Fruit fly (Drosophila melanogaster) whole organism, embryonic: ENCODE results near the gene CG6126.

Source experiments
- CG10979 ChIP-seq: fragments of 200-800 bp; sonication (Bioruptor generic); optimal IDR thresholded peaks from 2 replicates; lab custom pipeline; 2018; ENCODE audit warnings: missing biosample characterization, mild to moderate bottlenecking, missing genetic modification characterization, moderate library complexity
- CG12155 ChIP-seq: fragments of 200-800 bp; sonication (Bioruptor generic); optimal IDR thresholded peaks from 3 replicates; lab custom pipeline; 2016; ENCODE audit warnings: missing biosample characterization, missing genetic modification characterization
- CG12236 ChIP-seq: fragments of 200-800 bp; sonication (Bioruptor generic); optimal IDR thresholded peaks from 2 replicates; lab custom pipeline; 2016; ENCODE audit warnings: missing biosample characterization, missing genetic modification characterization
- CG12391 ChIP-seq: fragments of 200-800 bp; sonication (Bioruptor generic); optimal IDR thresholded peaks from 3 replicates; lab custom pipeline; 2018; ENCODE audit warnings: missing biosample characterization, mild to moderate bottlenecking, missing genetic modification characterization, moderate library complexity
- CG14050 ChIP-seq: fragments of 200-800 bp; sonication (Bioruptor generic); IDR thresholded peaks from 3 replicates; pipeline ENCODE4 v1.3.6; 2022; ENCODE audit warnings: missing biosample characterization, missing genetic modification characterization
- CG14710 ChIP-seq: fragments of 200-800 bp; sonication (Bioruptor generic); optimal IDR thresholded peaks from 3 replicates; lab custom pipeline; 2019; ENCODE audit warnings: missing biosample characterization, mild to moderate bottlenecking, missing genetic modification characterization, moderate library complexity
- CG15269 ChIP-seq: fragments of 200-800 bp; sonication (Bioruptor generic); optimal IDR thresholded peaks from 2 replicates; lab custom pipeline; 2018; ENCODE audit warnings: missing biosample characterization, mild to moderate bottlenecking, missing genetic modification characterization, moderate library complexity
- CG15601 ChIP-seq: fragments of 200-800 bp; sonication (Bioruptor generic); optimal IDR thresholded peaks from 3 replicates; lab custom pipeline; 2019; ENCODE audit warnings: missing biosample characterization, mild to moderate bottlenecking, missing genetic modification characterization, moderate library complexity
- CG15696 ChIP-seq: fragments of 200-800 bp; sonication (Bioruptor generic); optimal IDR thresholded peaks from 2 replicates; lab custom pipeline; 2019; ENCODE audit warnings: missing biosample characterization, mild to moderate bottlenecking, missing genetic modification characterization, moderate library complexity
- CG17361 ChIP-seq: fragments of 200-800 bp; sonication (Bioruptor generic); IDR thresholded peaks from 3 replicates; pipeline ENCODE4 v1.3.6; 2022; ENCODE audit warnings: missing biosample characterization, missing genetic modification characterization
- CG17829 ChIP-seq: fragments of 200-800 bp; optimal IDR thresholded peaks from 2 replicates; lab custom pipeline; 2019; ENCODE audit warnings: missing biosample characterization, mild to moderate bottlenecking, missing genetic modification characterization, moderate library complexity
- CG2116 ChIP-seq: fragments of 200-800 bp; sonication (Bioruptor generic); optimal IDR thresholded peaks from 3 replicates; lab custom pipeline; 2018; ENCODE audit warnings: missing biosample characterization, mild to moderate bottlenecking, missing genetic modification characterization
- CG2129 ChIP-seq: fragments of 200-800 bp; sonication (Bioruptor generic); IDR thresholded peaks from 2 replicates; pipeline ENCODE4 v1.3.6; 2022; ENCODE audit warnings: missing biosample characterization, missing genetic modification characterization; ENCODE audit not compliant: partially characterized antibody
- CG3065 ChIP-seq: fragments of 200-800 bp; sonication (Bioruptor generic); optimal IDR thresholded peaks from 2 replicates; lab custom pipeline; 2016; ENCODE audit warnings: missing biosample characterization, missing genetic modification characterization
- CG4424 ChIP-seq: fragments of 200-800 bp; sonication (Bioruptor generic); optimal IDR thresholded peaks from 3 replicates; lab custom pipeline; 2016; ENCODE audit warnings: missing biosample characterization, missing genetic modification characterization
- CG4730 ChIP-seq: fragments of 200-800 bp; sonication (Bioruptor generic); IDR thresholded peaks from 2 replicates; pipeline ENCODE4 v1.3.6; 2022; ENCODE audit warnings: missing biosample characterization, missing genetic modification characterization
- CG5180 ChIP-seq: fragments of 200-800 bp; sonication (Bioruptor generic); optimal IDR thresholded peaks from 3 replicates; lab custom pipeline; 2017; ENCODE audit warnings: missing biosample characterization, missing genetic modification characterization, mild to moderate bottlenecking, moderate library complexity, missing genetic modification reagents
- CG6254 ChIP-seq: fragments of 200-800 bp; sonication (Bioruptor generic); optimal IDR thresholded peaks from 3 replicates; lab custom pipeline; 2017; ENCODE audit warnings: mild to moderate bottlenecking, missing biosample characterization, missing genetic modification reagents, missing genetic modification characterization
- CG6272 ChIP-seq: fragments of 200-800 bp; sonication (Bioruptor generic); IDR thresholded peaks from 2 replicates; pipeline ENCODE4 v1.3.6; 2022; ENCODE audit warnings: missing biosample characterization, missing genetic modification characterization
- CG6689 ChIP-seq: fragments of 200-800 bp; sonication (Bioruptor generic); IDR thresholded peaks from 2 replicates; pipeline ENCODE4 v1.3.6; 2022; ENCODE audit warnings: missing biosample characterization, missing genetic modification characterization
- CG7357 ChIP-seq: fragments of 200-800 bp; sonication (Bioruptor generic); IDR thresholded peaks from 3 replicates; pipeline ENCODE4 v1.3.6; 2022; ENCODE audit warnings: missing biosample characterization, missing genetic modification characterization
- CG8359 ChIP-seq: fragments of 200-800 bp; sonication (Bioruptor generic); optimal IDR thresholded peaks from 2 replicates; lab custom pipeline; 2017; ENCODE audit warnings: missing biosample characterization, mild to moderate bottlenecking, missing genetic modification characterization, borderline replicate concordance
- CG9215 ChIP-seq: fragments of 200-800 bp; sonication (Bioruptor generic); IDR thresholded peaks from 2 replicates; pipeline ENCODE4 v1.3.6; 2022; ENCODE audit warnings: missing biosample characterization, missing genetic modification characterization
- CG9609 ChIP-seq: fragments of 200-800 bp; sonication (Bioruptor generic); optimal IDR thresholded peaks from 3 replicates; lab custom pipeline; 2016; ENCODE audit warnings: missing biosample characterization, missing genetic modification characterization
- CG9727 ChIP-seq: fragments of 200-800 bp; sonication (Bioruptor generic); optimal IDR thresholded peaks from 3 replicates; lab custom pipeline; 2017; ENCODE audit warnings: missing biosample characterization, mild to moderate bottlenecking, missing genetic modification characterization
- Elba2 ChIP-seq: fragments of 200-800 bp; sonication (Bioruptor generic); optimal IDR thresholded peaks from 3 replicates; lab custom pipeline; 2016; ENCODE audit warnings: missing biosample characterization, missing genetic modification characterization
- HHEX ChIP-seq: fragments of 200-800 bp; sonication (Bioruptor generic); optimal IDR thresholded peaks from 3 replicates; lab custom pipeline; 2017; ENCODE audit warnings: missing biosample characterization, mild to moderate bottlenecking, missing genetic modification characterization, missing genetic modification reagents
- HLH4C ChIP-seq: fragments of 200-800 bp; sonication (Bioruptor generic); IDR thresholded peaks from 3 replicates; pipeline ENCODE4 v1.3.6; 2022; ENCODE audit warnings: missing biosample characterization, missing genetic modification characterization; ENCODE audit not compliant: partially characterized antibody
- TFAM ChIP-seq: fragments of 200-800 bp; sonication (Bioruptor generic); optimal IDR thresholded peaks from 2 replicates; lab custom pipeline; 2017; ENCODE audit warnings: missing biosample characterization, missing genetic modification characterization, inconsistent platforms
- Vsx1 ChIP-seq: fragments of 200-800 bp; sonication (Bioruptor generic); optimal IDR thresholded peaks from 2 replicates; lab custom pipeline; 2017; ENCODE audit warnings: missing biosample characterization, mild to moderate bottlenecking, missing genetic modification characterization, missing genetic modification reagents
- Xbp1 ChIP-seq: fragments of 200-800 bp; sonication (Bioruptor generic); optimal IDR thresholded peaks from 3 replicates; lab custom pipeline; 2016; ENCODE audit warnings: missing biosample characterization, mild to moderate bottlenecking, missing genetic modification characterization
- az2 ChIP-seq: fragments of 200-800 bp; sonication (Bioruptor generic); optimal IDR thresholded peaks from 3 replicates; lab custom pipeline; 2016; ENCODE audit warnings: missing biosample characterization, missing genetic modification characterization
- chinmo ChIP-seq: fragments of 200-800 bp; sonication (Bioruptor generic); IDR thresholded peaks from 4 replicates; pipeline ENCODE4 v1.3.6; 2022; ENCODE audit warnings: missing biosample characterization, missing genetic modification characterization; ENCODE audit not compliant: partially characterized antibody
- chm ChIP-seq: fragments of 200-800 bp; sonication (Bioruptor generic); IDR thresholded peaks from 2 replicates; pipeline ENCODE4 v1.3.6; 2022; ENCODE audit warnings: missing biosample characterization, missing genetic modification characterization
- ci ChIP-seq: fragments of 200-800 bp; sonication (Bioruptor generic); IDR thresholded peaks from 3 replicates; pipeline ENCODE4 v1.3.6; 2022; ENCODE audit warnings: missing biosample characterization, missing genetic modification characterization
- dm ChIP-seq: fragments of 200-800 bp; sonication (Bioruptor generic); optimal IDR thresholded peaks from 3 replicates; lab custom pipeline; 2016; ENCODE audit warnings: missing biosample characterization, missing genetic modification characterization
- dysf ChIP-seq: fragments of 200-800 bp; sonication (Bioruptor generic); IDR thresholded peaks from 3 replicates; pipeline ENCODE4 v1.3.6; 2022; ENCODE audit warnings: missing biosample characterization, missing genetic modification characterization
- gt ChIP-seq: fragments of 200-800 bp; sonication (Bioruptor generic); IDR thresholded peaks from 2 replicates; pipeline ENCODE4 v1.3.6; 2022; ENCODE audit warnings: missing biosample characterization, missing genetic modification characterization
- ham ChIP-seq: fragments of 200-800 bp; sonication (Bioruptor generic); IDR thresholded peaks from 2 replicates; pipeline ENCODE4 v1.3.6; 2022; ENCODE audit warnings: missing biosample characterization, missing genetic modification characterization
- ind ChIP-seq: fragments of 200-800 bp; sonication (Bioruptor generic); optimal IDR thresholded peaks from 3 replicates; lab custom pipeline; 2016; ENCODE audit warnings: missing biosample characterization, missing genetic modification characterization
- inv ChIP-seq: fragments of 200-800 bp; sonication (Bioruptor generic); IDR thresholded peaks from 2 replicates; pipeline ENCODE4 v1.3.6; 2022; ENCODE audit warnings: missing biosample characterization, missing genetic modification characterization; ENCODE audit not compliant: partially characterized antibody
- nmo ChIP-seq: fragments of 200-800 bp; sonication (Bioruptor generic); optimal IDR thresholded peaks from 2 replicates; lab custom pipeline; 2018; ENCODE audit warnings: missing biosample characterization, mild to moderate bottlenecking, missing genetic modification characterization, moderate library complexity
- odd ChIP-seq: fragments of 200-800 bp; sonication (Bioruptor generic); optimal IDR thresholded peaks from 2 replicates; lab custom pipeline; 2017; ENCODE audit warnings: missing biosample characterization, mild to moderate bottlenecking, missing genetic modification characterization
- pum ChIP-seq: fragments of 200-800 bp; sonication (Bioruptor generic); optimal IDR thresholded peaks from 2 replicates; lab custom pipeline; 2016; ENCODE audit warnings: missing biosample characterization, missing genetic modification characterization
- salm ChIP-seq: fragments of 200-800 bp; sonication (Bioruptor generic); optimal IDR thresholded peaks from 2 replicates; lab custom pipeline; 2018; ENCODE audit warnings: missing biosample characterization, mild to moderate bottlenecking, missing genetic modification characterization
- ssp ChIP-seq: fragments of 200-800 bp; sonication (Bioruptor generic); IDR thresholded peaks from 2 replicates; pipeline ENCODE4 v1.3.6; 2022; ENCODE audit warnings: missing biosample characterization, missing genetic modification characterization
- tio ChIP-seq: fragments of 200-800 bp; sonication (Bioruptor generic); optimal IDR thresholded peaks from 2 replicates; lab custom pipeline; 2017; ENCODE audit warnings: missing biosample characterization, missing genetic modification characterization, inconsistent platforms
- ttk ChIP-seq: fragments of 200-800 bp; sonication (Bioruptor generic); IDR thresholded peaks from 2 replicates; pipeline ENCODE4 v2.1.2; 2022; ENCODE audit warnings: missing biosample characterization, missing genetic modification characterization

The CG6126 gene

DNA sequence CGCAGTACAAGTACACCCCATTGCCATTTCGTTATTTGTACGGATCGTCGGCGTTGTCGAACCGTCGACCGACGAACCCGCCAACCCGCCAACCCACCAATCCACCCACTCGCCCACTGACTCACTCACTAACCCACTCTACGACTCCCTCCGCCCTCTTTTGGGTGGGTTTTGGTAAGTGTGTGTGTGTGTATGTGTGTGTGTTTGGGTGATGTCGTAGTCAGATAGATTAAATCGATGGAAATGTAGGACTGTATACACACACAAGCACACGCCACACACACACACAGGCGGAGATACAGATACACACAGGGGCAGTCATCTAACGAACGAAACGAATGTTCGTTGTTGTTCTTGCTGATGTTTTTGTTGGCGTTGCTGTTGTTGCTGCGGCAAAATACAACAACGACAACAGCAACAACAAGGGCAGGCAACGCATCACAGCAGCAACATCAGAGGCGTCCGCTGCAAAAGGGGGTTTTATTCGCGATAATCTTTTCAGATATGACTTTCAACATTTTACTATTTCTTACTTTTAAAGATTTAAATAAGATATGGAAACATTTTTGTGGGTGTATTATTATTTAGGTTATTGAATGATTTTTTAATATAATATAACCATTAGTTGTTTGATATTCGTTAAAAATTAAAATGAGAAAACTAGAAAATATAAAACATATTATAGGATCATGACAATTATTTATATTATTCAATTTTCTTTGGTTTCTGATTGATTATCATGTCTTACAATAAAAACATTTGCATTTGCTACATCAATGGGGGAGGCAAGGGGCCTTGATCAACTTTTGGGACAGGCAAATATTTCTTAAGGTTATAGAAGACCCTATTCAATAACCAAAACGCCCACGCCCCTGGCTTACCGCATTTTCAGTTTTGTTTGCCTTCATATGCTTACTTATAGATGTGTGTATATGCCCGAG, 18.7 kb upstream of the CG6126 start:
- TF ChIP-seq CG17361 (GFP tag; lab: Robert Waterston, UW) (peak; percentile 99), CG15696 (tag; lab: Kevin White, UChicago) (peak; percentile 81), CG14050 (peak; percentile 37), HLH4C (GFP tag; lab: Robert Waterston, UW) (no peak; the same call in 2 of the 3 replicates), TFAM (GFP tag; lab: Kevin White, UChicago) (no peak), CG14710 (tag; lab: Kevin White, UChicago) (peak; percentile 96), salm (peak; percentile 77), odd (GFP tag; lab: Kevin White, UChicago) (peak; percentile 97), inv (GFP tag; lab: Robert Waterston, UW) (no peak), CG2116 (peak; percentile 70), chinmo (peak; percentile 97), CG9609 (GFP tag; lab: Kevin White, UChicago) (peak; percentile 43), CG4424 (GFP tag; lab: Kevin White, UChicago) (peak; percentile 96), dm (no peak), CG9215 (GFP tag; lab: Robert Waterston, UW) (peak; percentile 77), ham (GFP tag; lab: Robert Waterston, UW) (peak; percentile 16; the same call in 1 of the 2 replicates), Elba2 (GFP tag; lab: Kevin White, UChicago) (no peak), dysf (peak; percentile 76; the same call in 2 of the 3 replicates), ssp (GFP tag; lab: Robert Waterston, UW) (peak; percentile 37; the same call in 1 of the 2 replicates), Vsx1 (peak; percentile 86), CG15601 (peak; percentile 91), CG12391 (peak; percentile 95), az2 (GFP tag; lab: Kevin White, UChicago) (peak; percentile 87), pum (GFP tag; lab: Kevin White, UChicago) (peak; percentile 17), Xbp1 (GFP tag; lab: Kevin White, UChicago) (peak; percentile 88), HHEX (GFP tag; lab: Kevin White, UChicago) (peak; percentile 88), CG2129 (GFP tag; lab: Robert Waterston, UW) (no peak), CG7357 (peak; percentile 73; the same call in 2 of the 3 replicates), CG6689 (GFP tag; lab: Robert Waterston, UW) (peak; percentile 85), ind (GFP tag; lab: Kevin White, UChicago) (peak; percentile 78), CG10979 (tag; lab: Kevin White, UChicago) (peak; percentile 96), CG12236 (GFP tag; lab: Kevin White, UChicago) (no peak), gt (GFP tag; lab: Robert Waterston, UW) (peak; percentile 54), chm (GFP tag; lab: Robert Waterston, UW) (peak; percentile 31), tio (GFP tag; lab: Kevin White, UChicago) (peak; percentile 94), CG9727 (GFP tag; lab: Kevin White, UChicago) (peak; percentile 98), ttk (GFP tag; lab: Robert Waterston, UW) (peak; percentile 65), CG4730 (GFP tag; lab: Robert Waterston, UW) (peak; percentile 67), CG6254 (GFP tag; lab: Kevin White, UChicago) (peak; percentile 66), CG8359 (peak; percentile 57), CG3065 (GFP tag; lab: Kevin White, UChicago) (peak; percentile 32), ci (GFP tag; lab: Robert Waterston, UW) (peak; percentile 61; the same call in 2 of the 3 replicates), nmo (GFP tag; lab: Kevin White, UChicago) (peak; percentile 98), CG6272 (GFP tag; lab: Robert Waterston, UW) (peak; percentile 83), CG12155 (GFP tag; lab: Kevin White, UChicago) (peak; percentile 74), CG5180 (peak; percentile 68), CG15269 (peak; percentile 93), CG17829 (peak; percentile 94)
